Fruit fly (Drosophila melanogaster): ENCODE data around the gene mnb.

The mnb gene

DNA sequence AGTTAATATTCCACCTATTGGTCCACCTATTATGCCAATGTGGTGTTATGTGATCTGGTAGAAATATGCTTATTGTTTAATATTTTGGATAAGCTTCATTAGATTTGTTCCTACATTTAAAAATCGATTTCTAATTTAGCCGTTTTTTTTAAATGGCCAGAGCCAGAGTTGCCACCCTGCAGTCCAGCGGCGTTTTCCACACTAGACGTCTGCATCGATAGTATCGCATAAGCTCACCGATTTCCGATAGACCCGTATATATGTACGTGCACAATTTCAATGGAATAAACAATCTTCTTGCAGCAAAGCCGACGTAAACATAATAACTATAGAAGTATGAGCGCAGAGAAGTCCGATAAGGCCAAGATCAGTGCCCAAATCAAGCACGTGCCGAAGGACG, 45.1 kb downstream of the mnb start, which contains the start of gene Taf9 (continued):
- TF ChIP-seq trem (tag; optimal IDR thresholded peaks at IDR 0.05) (peak; percentile 24), NC2β (GFP tag; optimal IDR thresholded peaks at IDR 0.05) (no peak), vnd (GFP tag; IDR thresholded peaks at IDR 0.05; ENCODE audit: partially characterized antibody) (peak; percentile 82), ro (GFP tag; IDR thresholded peaks at IDR 0.05) (no peak), Hmx (GFP tag; optimal IDR thresholded peaks at IDR 0.05) (no peak), CG10321 (GFP tag; IDR thresholded peaks at IDR 0.05) (no peak), phol (tag; optimal IDR thresholded peaks at IDR 0.05) (peak; percentile 71), CG1024 (GFP tag; IDR thresholded peaks at IDR 0.05) (no peak), pho (GFP tag; optimal IDR thresholded peaks at IDR 0.05) (no peak), Rfx (GFP tag; IDR thresholded peaks at IDR 0.05) (peak; percentile 52), CG15601 (tag; optimal IDR thresholded peaks at IDR 0.05) (peak; percentile 59)

DNA sequence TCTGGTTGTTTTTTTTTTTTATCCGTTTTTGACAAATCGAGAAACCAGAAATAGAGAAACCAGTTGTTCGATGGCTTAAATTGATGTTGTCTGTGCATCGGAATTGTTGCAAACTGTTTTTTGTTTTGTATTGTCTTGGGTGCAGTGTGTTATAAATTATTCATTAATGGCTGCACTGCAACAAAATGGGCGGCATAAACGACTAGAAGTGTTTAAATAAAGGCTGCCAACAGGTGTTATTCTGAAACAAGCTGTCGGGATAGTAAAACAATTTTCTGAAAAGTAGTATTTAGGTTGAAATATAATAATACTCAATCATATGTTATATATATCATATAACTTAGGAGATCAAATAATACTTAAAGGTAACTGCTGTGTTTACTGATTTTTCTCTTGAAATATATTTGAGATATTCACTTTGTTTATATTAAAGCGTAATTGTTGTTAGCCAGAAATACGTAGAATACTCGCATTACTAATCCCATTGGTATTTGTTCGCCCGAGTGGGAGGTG, 50.5 kb downstream of the mnb start:
- TF ChIP-seq sens (GFP tag) (peak; percentile 3), CG2678 (tag; optimal IDR thresholded peaks at IDR 0.05) (no peak), Camta (GFP tag; optimal IDR thresholded peaks at IDR 0.05) (no peak), tll (GFP tag; optimal IDR thresholded peaks at IDR 0.05) (no peak), Sox102F (GFP tag; optimal IDR thresholded peaks at IDR 0.05) (peak; percentile 6), CG10366 (GFP tag; IDR thresholded peaks at IDR 0.05) (no peak), exex (tag; optimal IDR thresholded peaks at IDR 0.05) (no peak), Chrac-16 (GFP tag; optimal IDR thresholded peaks at IDR 0.05) (no peak), CG10321 (GFP tag; IDR thresholded peaks at IDR 0.05) (no peak), tx (GFP tag; optimal IDR thresholded peaks at IDR 0.05) (no peak), sqz (GFP tag; optimal IDR thresholded peaks at IDR 0.05) (no peak), zf30C (GFP tag; optimal IDR thresholded peaks at IDR 0.05) (peak; percentile 42), slou (GFP tag; optimal IDR thresholded peaks at IDR 0.05) (no peak), vvl (GFP tag; IDR thresholded peaks at IDR 0.05) (peak; percentile 72), Drgx (GFP tag; IDR thresholded peaks at IDR 0.05) (0 out of 2 replicates have a peak, but pooled peaks have one; percentile 9), CoRest (tag; optimal IDR thresholded peaks at IDR 0.05) (no peak)

DNA sequence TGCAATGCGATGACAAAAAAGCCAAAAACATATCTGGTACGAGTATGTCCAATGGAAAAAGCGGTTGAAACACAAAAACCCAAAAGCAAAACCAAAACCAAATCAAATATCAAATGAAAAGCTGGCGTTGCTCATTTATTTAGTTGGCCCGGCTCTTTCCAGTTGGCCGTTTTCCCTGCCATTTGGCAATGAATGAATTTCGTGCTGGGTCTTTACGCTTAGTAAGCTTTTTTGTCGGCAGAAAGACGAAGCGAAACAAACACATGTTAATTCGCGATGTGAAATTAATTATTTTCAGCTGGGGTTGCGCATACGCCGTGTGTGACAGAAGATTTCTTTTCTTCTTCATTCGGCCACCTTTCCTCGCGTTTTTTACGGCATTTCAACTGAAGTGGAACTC, 52.3 kb downstream of the mnb start:
- TF ChIP-seq dan (GFP tag; IDR thresholded peaks at IDR 0.05) (no peak), CG2199 (GFP tag; IDR thresholded peaks at IDR 0.05) (0 out of 3 replicates have a peak, but pooled peaks have one; percentile 12)

dm6 chrX:17833986-17834385, 53.0 kb downstream of the mnb start:
- TF ChIP-seq YL-1 (GFP tag; optimal IDR thresholded peaks at IDR 0.05) (no peak), ssp (GFP tag; IDR thresholded peaks at IDR 0.05) (no peak), gt (GFP tag; IDR thresholded peaks at IDR 0.05) (no peak), da (GFP tag; optimal IDR thresholded peaks at IDR 0.05) (no peak), CG1832 (GFP tag; optimal IDR thresholded peaks at IDR 0.05) (peak; percentile 14), bbx (GFP tag; IDR thresholded peaks at IDR 0.05; ENCODE audit: partially characterized antibody) (0 out of 2 replicates have a peak, but pooled peaks have one; percentile 21), cad (GFP tag; optimal IDR thresholded peaks at IDR 0.05) (no peak), CG17186 (GFP tag; optimal IDR thresholded peaks at IDR 0.05) (no peak), z (GFP tag; IDR thresholded peaks at IDR 0.05) (peak; percentile 95), Ssrp (tag; optimal IDR thresholded peaks at IDR 0.05) (no peak), CG11696 (GFP tag; IDR thresholded peaks at IDR 0.05) (no peak), CG6175 (GFP tag; IDR thresholded peaks at IDR 0.05) (no peak), CG14050 (GFP tag; IDR thresholded peaks at IDR 0.05) (no peak), CG13775 (GFP tag; optimal IDR thresholded peaks at IDR 0.05) (no peak), sd (tag; optimal IDR thresholded peaks at IDR 0.05) (peak; percentile 71), Ets97D (GFP tag; optimal IDR thresholded peaks at IDR 0.05) (no peak), cg (GFP tag; optimal IDR thresholded peaks at IDR 0.05) (no peak), ro (GFP tag; IDR thresholded peaks at IDR 0.05) (no peak), CG4617 (GFP tag; optimal IDR thresholded peaks at IDR 0.05; ENCODE audit: borderline replicate concordance) (no peak), sim (GFP tag; IDR thresholded peaks at IDR 0.05) (no peak), Sin3A (optimal IDR thresholded peaks at IDR 0.05) (no peak), CG8478 (optimal IDR thresholded peaks at IDR 0.05) (no peak)

Measured in whole organism, embryonic.